Worm (Caenorhabditis elegans) whole organism, mixed stage, embryonic: Measurements from ENCODE around the gene irg-1.
"Not testable (repeated sequence)": the region's sequence is repeated elsewhere in the genome, so short reads cannot be mapped to it uniquely, and the experiment has no call there.

Source experiments
- elt-1 ChIP-seq: sonication (generic microtip); optimal IDR thresholded peaks from 2 replicates; lab custom pipeline; 2017; ENCODE audit warnings: missing genetic modification characterization, mild to moderate bottlenecking, missing compliant biosample characterization, antibody characterized with exemption, moderate library complexity, borderline replicate concordance; ENCODE audit not compliant: insufficient read depth
- elt-3 ChIP-seq: fragments of 150-350 bp; optimal IDR thresholded peaks from 2 replicates; lab custom pipeline; 2014; ENCODE audit warnings: missing biosample characterization, missing genetic modification characterization
- lin-32 ChIP-seq: fragments of 200-800 bp; sonication (Bioruptor generic); optimal IDR thresholded peaks from 2 replicates; lab custom pipeline; 2018; ENCODE audit warnings: mild to moderate bottlenecking, missing genetic modification characterization, missing compliant biosample characterization
- lsy-2 ChIP-seq: fragments of 150-350 bp; optimal IDR thresholded peaks from 2 replicates; lab custom pipeline; 2014; ENCODE audit warnings: missing biosample characterization, missing genetic modification characterization
- nhr-12 ChIP-seq: fragments of 150-350 bp; optimal IDR thresholded peaks from 2 replicates; lab custom pipeline; 2014; ENCODE audit warnings: missing biosample characterization, missing genetic modification characterization
- nhr-237 ChIP-seq: fragments of 150-350 bp; optimal IDR thresholded peaks from 2 replicates; lab custom pipeline; 2014; ENCODE audit warnings: missing biosample characterization, missing genetic modification characterization
- pha-4 ChIP-seq: fragments of 150-350 bp; optimal IDR thresholded peaks from 2 replicates; lab custom pipeline; 2018; ENCODE audit warnings: missing biosample characterization, missing genetic modification reagents, missing genetic modification characterization
- snpc-4 ChIP-seq: fragments of 150-350 bp; optimal IDR thresholded peaks from 2 replicates; lab custom pipeline; 2014; ENCODE audit warnings: missing biosample characterization, missing genetic modification characterization
- zip-8 ChIP-seq: fragments of 150-350 bp; optimal IDR thresholded peaks from 2 replicates; lab custom pipeline; 2014; ENCODE audit warnings: missing biosample characterization, missing genetic modification characterization

ce11 chrV:3570695-3571094, 47.3 kb downstream of the irg-1 start, which contains the start of gene F40C5.2:
- not testable (repeated sequence) for TF ChIP-seq nhr-237 (tag; lab: Kevin White, UChicago); lsy-2 (tag; lab: Kevin White, UChicago); pha-4 (tag; lab: Kevin White, UChicago); elt-3 (tag; lab: Kevin White, UChicago); snpc-4 (tag; lab: Kevin White, UChicago); zip-8 (tag; lab: Kevin White, UChicago); lin-32 (GFP tag; lab: Kevin White, UChicago); nhr-12 (tag; lab: Kevin White, UChicago); elt-1
